Fruit fly (Drosophila melanogaster): ENCODE data around the gene Chrac-14.

DNA sequence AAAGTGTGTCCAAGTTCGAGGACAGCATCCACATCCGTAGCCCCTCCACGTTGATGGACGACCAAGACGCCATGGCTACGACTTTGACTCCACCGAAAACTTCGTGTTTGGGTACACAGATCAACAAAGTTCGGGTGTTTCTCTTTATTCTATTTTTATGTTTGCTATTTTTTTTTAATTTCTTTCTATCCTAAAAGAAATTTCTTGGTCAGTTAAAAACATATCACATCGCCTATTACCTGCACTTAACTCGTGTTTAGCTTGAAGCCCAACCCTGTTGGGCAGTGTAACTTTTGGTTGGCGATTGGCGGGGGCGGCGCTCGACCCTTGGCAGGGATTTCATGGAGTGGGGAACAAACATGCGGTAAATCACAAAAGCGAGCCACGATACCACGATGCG lies 36.2 kb downstream of the Chrac-14 start:
- TF ChIP-seq sv (GFP tag; optimal IDR thresholded peaks at IDR 0.05) = no peak
- no peak for TF ChIP-seq usp (GFP tag; optimal IDR thresholded peaks at IDR 0.05)
- no peak for TF ChIP-seq Mio (GFP tag; optimal IDR thresholded peaks at IDR 0.05)
- peak; percentile 88 for TF ChIP-seq ey (GFP tag; optimal IDR thresholded peaks at IDR 0.05)
- no peak for TF ChIP-seq N (GFP tag; optimal IDR thresholded peaks at IDR 0.05)
- no peak for TF ChIP-seq Dfd (GFP tag; optimal IDR thresholded peaks at IDR 0.05)
- no peak for TF ChIP-seq Dif (GFP tag; optimal IDR thresholded peaks at IDR 0.05; ENCODE audit: partially characterized antibody)
- TF ChIP-seq tai (GFP tag; optimal IDR thresholded peaks at IDR 0.05) = no peak
- no peak for TF ChIP-seq Vsx2 (GFP tag; optimal IDR thresholded peaks at IDR 0.05; ENCODE audit: partially characterized antibody)
- no peak for TF ChIP-seq lola (GFP tag; optimal IDR thresholded peaks at IDR 0.05)
- peak; percentile 83 for TF ChIP-seq br (GFP tag; optimal IDR thresholded peaks at IDR 0.05)
